Worm (Caenorhabditis elegans): ENCODE results near the gene F55F10.1.

F55F10.1 gene

ce11 chrIV:4359653-4360052 lies 984 bp upstream of the F55F10.1 start, which contains the start of gene F55F10.3:
Gene F55F10.3 (plus strand): TSS chrIV:4359953.
- TF ChIP-seq pqm-1 (tag; optimal IDR thresholded peaks at IDR 0.05): no peak
- no peak for TF ChIP-seq fkh-2 (tag; optimal IDR thresholded peaks at IDR 0.05)
- TF ChIP-seq nhr-11 (tag; optimal IDR thresholded peaks at IDR 0.05): no peak
- TF ChIP-seq lsy-12 (tag; optimal IDR thresholded peaks at IDR 0.05): no peak
- no peak for TF ChIP-seq nhr-237 (tag; optimal IDR thresholded peaks at IDR 0.05)
- TF ChIP-seq skn-1 (tag; optimal IDR thresholded peaks at IDR 0.05): no peak
- TF ChIP-seq ztf-11 (tag; optimal IDR thresholded peaks at IDR 0.05): no peak
- TF ChIP-seq mdl-1 (tag; optimal IDR thresholded peaks at IDR 0.05): no peak
- no peak for TF ChIP-seq nhr-28 (tag; optimal IDR thresholded peaks at IDR 0.05)
- TF ChIP-seq nhr-12 (tag; optimal IDR thresholded peaks at IDR 0.05): no peak
- TF ChIP-seq ceh-82 (tag; optimal IDR thresholded peaks at IDR 0.05): no peak
- TF ChIP-seq R02D3.7 (tag; optimal IDR thresholded peaks at IDR 0.05): no peak

- TF ChIP-seq ceh-16 (tag; optimal IDR thresholded peaks at IDR 0.05): no peak
- TF ChIP-seq lin-15B (tag; optimal IDR thresholded peaks at IDR 0.05): no peak
- TF ChIP-seq ztf-11 (tag; optimal IDR thresholded peaks at IDR 0.05): no peak
- TF ChIP-seq nhr-28 (tag; optimal IDR thresholded peaks at IDR 0.05): no peak
- no peak for TF ChIP-seq nhr-43 (tag; optimal IDR thresholded peaks at IDR 0.05; ENCODE audit: poor library complexity, severe bottlenecking)
- no peak for TF ChIP-seq egl-27 (tag; optimal IDR thresholded peaks at IDR 0.05)
- TF ChIP-seq unc-39 (tag; optimal IDR thresholded peaks at IDR 0.05): no peak
- TF ChIP-seq nhr-25 (tag; optimal IDR thresholded peaks at IDR 0.05): no peak
- no peak for TF ChIP-seq nhr-76 (tag; optimal IDR thresholded peaks at IDR 0.05)
- no peak for TF ChIP-seq aly-2 (tag; optimal IDR thresholded peaks at IDR 0.05)
- TF ChIP-seq lsy-12 (tag; optimal IDR thresholded peaks at IDR 0.05): no peak
- TF ChIP-seq fkh-2 (tag; optimal IDR thresholded peaks at IDR 0.05): no peak
- no peak for TF ChIP-seq nhr-237 (tag; optimal IDR thresholded peaks at IDR 0.05)
Measured at ce11 chrIV:4369116-4369515, 8.5 kb downstream of the F55F10.1 start.

ce11 chrIV:4386351-4386750 lies 25.7 kb downstream of the F55F10.1 start, which contains the start of gene tald-1:
Gene tald-1 (plus strand): TSS chrIV:4386651.
- TF ChIP-seq elt-2 (tag; optimal IDR thresholded peaks at IDR 0.05): peak; percentile 70
- no peak for TF ChIP-seq sea-2 (GFP tag; optimal IDR thresholded peaks at IDR 0.05)
- no peak for TF ChIP-seq lsy-12 (tag; optimal IDR thresholded peaks at IDR 0.05)
- TF ChIP-seq nhr-43 (tag; optimal IDR thresholded peaks at IDR 0.05; ENCODE audit: poor library complexity, severe bottlenecking): no peak
- peak; percentile 24 for TF ChIP-seq ceh-28 (tag; optimal IDR thresholded peaks at IDR 0.05)
- no peak for TF ChIP-seq nhr-67 (tag; optimal IDR thresholded peaks at IDR 0.05)

- peak; percentile 4 for TF ChIP-seq elt-2 (tag; optimal IDR thresholded peaks at IDR 0.05)
Measured at ce11 chrIV:4388854-4389253, 28.2 kb downstream of the F55F10.1 start.

ce11 chrIV:4390438-4390894 lies 29.8 kb downstream of the F55F10.1 start, which contains the start of the genes rpl-7A and set-21:
Gene rpl-7A (minus strand): TSS chrIV:4390590.
Gene set-21 (plus strand): TSS chrIV:4390844.
- TF ChIP-seq nhr-23 (tag; optimal IDR thresholded peaks at IDR 0.05): peak; percentile 97
- TF ChIP-seq nhr-28 (tag; optimal IDR thresholded peaks at IDR 0.05): peak; percentile 39
- TF ChIP-seq mml-1 (tag; optimal IDR thresholded peaks at IDR 0.05): no peak
- peak; percentile 45 for TF ChIP-seq pqm-1 (tag; optimal IDR thresholded peaks at IDR 0.05)
- TF ChIP-seq ceh-16 (tag; optimal IDR thresholded peaks at IDR 0.05): no peak
- TF ChIP-seq nhr-67 (tag; optimal IDR thresholded peaks at IDR 0.05): no peak
- TF ChIP-seq sea-2 (GFP tag; optimal IDR thresholded peaks at IDR 0.05): no peak
- TF ChIP-seq ceh-82 (tag; optimal IDR thresholded peaks at IDR 0.05): peak; percentile 77
- TF ChIP-seq jun-1 (tag; optimal IDR thresholded peaks at IDR 0.05): peak; percentile 79
- TF ChIP-seq daf-12 (tag; optimal IDR thresholded peaks at IDR 0.05): no peak
- TF ChIP-seq nhr-77 (tag; optimal IDR thresholded peaks at IDR 0.05): peak; percentile 79
- peak; percentile 98 for TF ChIP-seq nhr-25 (tag; optimal IDR thresholded peaks at IDR 0.05)
- peak; percentile 91 for TF ChIP-seq pha-4 (tag; optimal IDR thresholded peaks at IDR 0.05)
- no peak for TF ChIP-seq aly-2 (tag; optimal IDR thresholded peaks at IDR 0.05)
- TF ChIP-seq ceh-9 (tag; optimal IDR thresholded peaks at IDR 0.05): no peak
- no peak for TF ChIP-seq unc-39 (tag; optimal IDR thresholded peaks at IDR 0.05)
- TF ChIP-seq hmg-11 (tag; optimal IDR thresholded peaks at IDR 0.05): peak; percentile 89
- TF ChIP-seq nfya-1 (tag; optimal IDR thresholded peaks at IDR 0.05; ENCODE audit: insufficient read depth): peak; percentile 89
- no peak for TF ChIP-seq fkh-10 (GFP tag; optimal IDR thresholded peaks at IDR 0.05)
- peak; percentile 98 for TF ChIP-seq nhr-43 (tag; optimal IDR thresholded peaks at IDR 0.05; ENCODE audit: poor library complexity, severe bottlenecking)
- TF ChIP-seq lin-15B (tag; optimal IDR thresholded peaks at IDR 0.05): peak; percentile 96
- peak; percentile 39 for TF ChIP-seq fos-1 (tag; optimal IDR thresholded peaks at IDR 0.05)
- TF ChIP-seq tbx-2 (tag; optimal IDR thresholded peaks at IDR 0.05): peak; percentile 92
- no peak for TF ChIP-seq nhr-12 (tag; optimal IDR thresholded peaks at IDR 0.05)
- TF ChIP-seq R02D3.7 (tag; optimal IDR thresholded peaks at IDR 0.05): peak; percentile 92
- TF ChIP-seq ztf-11 (tag; optimal IDR thresholded peaks at IDR 0.05): no peak
- TF ChIP-seq nhr-11 (tag; optimal IDR thresholded peaks at IDR 0.05): peak; percentile 82
- TF ChIP-seq lsy-12 (tag; optimal IDR thresholded peaks at IDR 0.05): peak; percentile 97
- TF ChIP-seq skn-1 (tag; optimal IDR thresholded peaks at IDR 0.05): peak; percentile 65
- no peak for TF ChIP-seq mdl-1 (tag; optimal IDR thresholded peaks at IDR 0.05)
- no peak for TF ChIP-seq fkh-2 (tag; optimal IDR thresholded peaks at IDR 0.05)
- peak; percentile 40 for TF ChIP-seq ZK546.5 (tag; optimal IDR thresholded peaks at IDR 0.05)
- peak; percentile 75 for TF ChIP-seq lin-39 (tag; optimal IDR thresholded peaks at IDR 0.05)
- no peak for TF ChIP-seq eor-1 (tag; optimal IDR thresholded peaks at IDR 0.05)
- peak; percentile 42 for TF ChIP-seq egl-5 (tag; optimal IDR thresholded peaks at IDR 0.05)
- peak; percentile 13 to 87 (median 16) for TF ChIP-seq elt-3 (tag; optimal IDR thresholded peaks at IDR 0.05)
- no peak for TF ChIP-seq egl-27 (tag; optimal IDR thresholded peaks at IDR 0.05)
